Worm (Caenorhabditis elegans): ENCODE data around the gene fbxb-79.

The fbxb-79 gene

ce11 chrIV:11149454-11150163, 39.7 kb downstream of the fbxb-79 start, which contains the start of the genes F01G4.6 and pfd-1 (continued):
- TF ChIP-seq nhr-6 (tag; optimal IDR thresholded peaks at IDR 0.05): peak; percentile 92
- peak; percentile 93 for TF ChIP-seq mes-2 (tag; optimal IDR thresholded peaks at IDR 0.05; ENCODE audit: poor library complexity, severe bottlenecking)
- peak; percentile 87 for TF ChIP-seq nhr-28 (tag; optimal IDR thresholded peaks at IDR 0.05)
- no peak for TF ChIP-seq madf-9 (GFP tag; conservative IDR thresholded peaks at IDR 0.05)
- no peak for TF ChIP-seq ztf-11 (tag; optimal IDR thresholded peaks at IDR 0.05)
- TF ChIP-seq attf-4 (tag; optimal IDR thresholded peaks at IDR 0.05): no peak
- TF ChIP-seq tra-1 (GFP tag; IDR thresholded peaks at IDR 0.05): 0 out of 2 replicates have a peak, but pooled peaks have one; percentile 11
- peak; percentile 96 for TF ChIP-seq mep-1 (tag; optimal IDR thresholded peaks at IDR 0.05)
- TF ChIP-seq T26A8.4 (GFP tag; IDR thresholded peaks at IDR 0.05): peak; percentile 89
- no peak for TF ChIP-seq Y5F2A.4 (GFP tag; optimal IDR thresholded peaks at IDR 0.05)
- no peak for TF ChIP-seq daf-19 (GFP tag; conservative IDR thresholded peaks at IDR 0.05)
- TF ChIP-seq nhr-11 (tag; optimal IDR thresholded peaks at IDR 0.05): peak; percentile 92
- TF ChIP-seq hlh-30 (tag; optimal IDR thresholded peaks at IDR 0.05; ENCODE audit: insufficient read depth): peak; percentile 89
- TF ChIP-seq zag-1 (tag; optimal IDR thresholded peaks at IDR 0.05): peak; percentile 84
- TF ChIP-seq Y48G9A.11 (GFP tag; IDR thresholded peaks at IDR 0.05): no peak
- TF ChIP-seq hif-1 (tag; optimal IDR thresholded peaks at IDR 0.05): peak; percentile 29 to 89
- TF ChIP-seq php-3 (GFP tag; IDR thresholded peaks at IDR 0.05): peak; percentile 75
- peak; percentile 83 for TF ChIP-seq jun-1 (tag; optimal IDR thresholded peaks at IDR 0.05)
- peak; percentile 42 for TF ChIP-seq zip-2 (tag; optimal IDR thresholded peaks at IDR 0.05)
- TF ChIP-seq tag-97 (GFP tag; IDR thresholded peaks at IDR 0.05): no peak
- TF ChIP-seq skn-1 (tag; optimal IDR thresholded peaks at IDR 0.05): no peak
- TF ChIP-seq T20F7.1 (GFP tag; optimal IDR thresholded peaks at IDR 0.05): no peak
- TF ChIP-seq rbr-2 (tag; optimal IDR thresholded peaks at IDR 0.05): peak; percentile 91
- peak; percentile 91 for TF ChIP-seq arid-1 (GFP tag; conservative IDR thresholded peaks at IDR 0.05)
- peak; percentile 24 for TF ChIP-seq ces-1 (GFP tag; optimal IDR thresholded peaks at IDR 0.05)
- TF ChIP-seq nhr-25 (tag; optimal IDR thresholded peaks at IDR 0.05; ENCODE audit: borderline replicate concordance, insufficient read depth): peak; percentile 80
- TF ChIP-seq F37D6.2 (tag; optimal IDR thresholded peaks at IDR 0.05): peak; percentile 79
- peak; percentile 90 for TF ChIP-seq dmd-6 (GFP tag; IDR thresholded peaks at IDR 0.05)
- no peak; the same call in 1 of the 2 replicates for TF ChIP-seq saeg-2 (GFP tag; IDR thresholded peaks at IDR 0.05)
- TF ChIP-seq nhr-41 (GFP tag; IDR thresholded peaks at IDR 0.05): no peak
- no peak for TF ChIP-seq daf-8 (GFP tag; IDR thresholded peaks at IDR 0.05)
- TF ChIP-seq nhr-48 (tag; optimal IDR thresholded peaks at IDR 0.05): peak; percentile 66
- peak; percentile 42 for TF ChIP-seq spr-1 (tag; optimal IDR thresholded peaks at IDR 0.05)
- TF ChIP-seq Y75B8A.6 (GFP tag; IDR thresholded peaks at IDR 0.05): 0 out of 2 replicates have a peak, but pooled peaks have one; percentile 47
- TF ChIP-seq lir-3 (tag; optimal IDR thresholded peaks at IDR 0.05): no peak
- TF ChIP-seq lin-15B (tag; optimal IDR thresholded peaks at IDR 0.05): no peak
- TF ChIP-seq nhr-76 (tag; optimal IDR thresholded peaks at IDR 0.05): peak; percentile 53
- TF ChIP-seq mdt-29 (GFP tag; IDR thresholded peaks at IDR 0.05): peak; percentile 49; the same call in 1 of the 2 replicates
- no peak for TF ChIP-seq unc-39 (tag; optimal IDR thresholded peaks at IDR 0.05)
- TF ChIP-seq F44E2.7 (GFP tag; IDR thresholded peaks at IDR 0.05): no peak
- no peak for TF ChIP-seq nhr-111 (GFP tag; optimal IDR thresholded peaks at IDR 0.05)
- TF ChIP-seq lin-29 (GFP tag; IDR thresholded peaks at IDR 0.05): peak; percentile 71; the same call in 1 of the 2 replicates
- TF ChIP-seq hmg-1.1 (GFP tag; IDR thresholded peaks at IDR 0.05): peak; percentile 87
- no peak for TF ChIP-seq ceh-28 (tag; optimal IDR thresholded peaks at IDR 0.05)
- peak; percentile 94 for TF ChIP-seq nhr-77 (tag; optimal IDR thresholded peaks at IDR 0.05)
- TF ChIP-seq duxl-1 (tag; optimal IDR thresholded peaks at IDR 0.05; ENCODE audit: poor library complexity): peak; percentile 76
- TF ChIP-seq aha-1 (tag): peak; percentile 93
- peak in 1 of 2 experiments; percentile 61 for TF ChIP-seq daf-16 (GFP tag; optimal IDR thresholded peaks at IDR 0.05)
- peak; percentile 70 for TF ChIP-seq daf-16 (tag; optimal IDR thresholded peaks at IDR 0.05)
- no peak for TF ChIP-seq ceh-82 (tag; optimal IDR thresholded peaks at IDR 0.05)
- no peak for TF ChIP-seq ztf-7 (tag; optimal IDR thresholded peaks at IDR 0.05)

Data from whole organism, L4 larva.